Fruit fly (Drosophila melanogaster) whole organism, embryonic: ENCODE data around the gene Nxf3.

Source experiments
- ATbp ChIP-seq: fragments of 200-800 bp; sonication (Bioruptor generic); optimal IDR thresholded peaks from 2 replicates; lab custom pipeline; 2017; ENCODE audit warnings: missing biosample characterization, mild to moderate bottlenecking, missing genetic modification characterization, missing genetic modification reagents
- Atf3 ChIP-seq: fragments of 200-800 bp; sonication (Bioruptor generic); optimal IDR thresholded peaks from 3 replicates; lab custom pipeline; 2016; ENCODE audit warnings: missing biosample characterization, missing genetic modification characterization
- CG10654 ChIP-seq: fragments of 200-800 bp; sonication (Bioruptor generic); optimal IDR thresholded peaks from 2 replicates; lab custom pipeline; 2016; ENCODE audit warnings: missing biosample characterization, missing genetic modification characterization
- CG11398 ChIP-seq: fragments of 200-800 bp; sonication (Bioruptor generic); optimal IDR thresholded peaks from 2 replicates; lab custom pipeline; 2016; ENCODE audit warnings: missing biosample characterization, missing genetic modification characterization
- CG14965 ChIP-seq: fragments of 200-800 bp; sonication (Bioruptor generic); optimal IDR thresholded peaks from 2 replicates; lab custom pipeline; 2016; ENCODE audit warnings: missing biosample characterization, missing genetic modification characterization, borderline replicate concordance
- CG1529 ChIP-seq: fragments of 200-800 bp; sonication (Bioruptor generic); optimal IDR thresholded peaks from 3 replicates; lab custom pipeline; 2018; ENCODE audit warnings: missing biosample characterization, missing genetic modification characterization
- CG1647 ChIP-seq: fragments of 200-800 bp; sonication (Bioruptor generic); optimal IDR thresholded peaks from 3 replicates; lab custom pipeline; 2016; ENCODE audit warnings: missing biosample characterization, missing genetic modification characterization
- CG17912 ChIP-seq: fragments of 200-800 bp; sonication (Bioruptor generic); optimal IDR thresholded peaks from 2 replicates; lab custom pipeline; 2018; ENCODE audit warnings: missing biosample characterization, mild to moderate bottlenecking, missing genetic modification characterization
- CG18262 ChIP-seq: fragments of 200-800 bp; optimal IDR thresholded peaks from 3 replicates; lab custom pipeline; 2019; ENCODE audit warnings: missing biosample characterization, mild to moderate bottlenecking, missing genetic modification characterization, moderate library complexity
- CG1832 ChIP-seq: fragments of 200-800 bp; sonication (Bioruptor generic); optimal IDR thresholded peaks from 2 replicates; lab custom pipeline; 2017; ENCODE audit warnings: missing biosample characterization, mild to moderate bottlenecking, missing genetic modification characterization, inconsistent platforms
- CG18599 ChIP-seq: fragments of 200-800 bp; sonication (Bioruptor generic); optimal IDR thresholded peaks from 3 replicates; lab custom pipeline; 2017; ENCODE audit warnings: missing biosample characterization, missing genetic modification characterization, mild to moderate bottlenecking, moderate library complexity, missing genetic modification reagents
- CG2199 ChIP-seq: fragments of 200-800 bp; sonication (Bioruptor generic); IDR thresholded peaks from 3 replicates; pipeline ENCODE4 v1.3.6; 2022; ENCODE audit warnings: missing biosample characterization, missing genetic modification characterization
- CG30020 ChIP-seq: fragments of 200-800 bp; optimal IDR thresholded peaks from 2 replicates; lab custom pipeline; 2019; ENCODE audit warnings: missing biosample characterization, mild to moderate bottlenecking, missing genetic modification characterization, moderate library complexity
- CG30403 ChIP-seq: fragments of 200-800 bp; sonication (Bioruptor generic); optimal IDR thresholded peaks from 3 replicates; lab custom pipeline; 2016; ENCODE audit warnings: missing biosample characterization, missing genetic modification characterization
- CG31224 ChIP-seq: fragments of 200-800 bp; sonication (Bioruptor generic); IDR thresholded peaks from 2 replicates; pipeline ENCODE4 v1.3.6; 2022; ENCODE audit warnings: missing biosample characterization, missing genetic modification characterization
- CG3281 ChIP-seq: fragments of 200-800 bp; sonication (Bioruptor generic); optimal IDR thresholded peaks from 3 replicates; lab custom pipeline; 2017; ENCODE audit warnings: missing biosample characterization, mild to moderate bottlenecking, missing genetic modification characterization
- CG34422 ChIP-seq: fragments of 200-800 bp; sonication (Bioruptor generic); IDR thresholded peaks from 3 replicates; pipeline ENCODE4 v1.3.6; 2022; ENCODE audit warnings: missing biosample characterization, missing genetic modification characterization
- CG4707 ChIP-seq: fragments of 200-800 bp; sonication (Bioruptor generic); optimal IDR thresholded peaks from 2 replicates; lab custom pipeline; 2018; ENCODE audit warnings: missing biosample characterization, mild to moderate bottlenecking, missing genetic modification characterization, moderate library complexity
- CG4730 ChIP-seq: fragments of 200-800 bp; sonication (Bioruptor generic); IDR thresholded peaks from 2 replicates; pipeline ENCODE4 v1.3.6; 2022; ENCODE audit warnings: missing biosample characterization, missing genetic modification characterization
- CG6175 ChIP-seq: fragments of 200-800 bp; sonication (Bioruptor generic); IDR thresholded peaks from 3 replicates; pipeline ENCODE4 v1.3.6; 2022; ENCODE audit warnings: missing biosample characterization, missing genetic modification characterization
- CG6683 ChIP-seq: fragments of 200-800 bp; sonication (Bioruptor generic); optimal IDR thresholded peaks from 2 replicates; lab custom pipeline; 2017; ENCODE audit warnings: missing biosample characterization, mild to moderate bottlenecking, missing genetic modification characterization, missing genetic modification reagents
- CG6689 ChIP-seq: fragments of 200-800 bp; sonication (Bioruptor generic); IDR thresholded peaks from 2 replicates; pipeline ENCODE4 v1.3.6; 2022; ENCODE audit warnings: missing biosample characterization, missing genetic modification characterization
- CG6854 ChIP-seq: fragments of 200-800 bp; sonication (Bioruptor generic); optimal IDR thresholded peaks from 3 replicates; lab custom pipeline; 2017; ENCODE audit warnings: missing biosample characterization, mild to moderate bottlenecking, missing genetic modification characterization
- CG9437 ChIP-seq: fragments of 200-800 bp; sonication (Bioruptor generic); optimal IDR thresholded peaks from 2 replicates; lab custom pipeline; 2018; ENCODE audit warnings: missing biosample characterization, mild to moderate bottlenecking, missing genetic modification characterization
- CG9727 ChIP-seq: fragments of 200-800 bp; sonication (Bioruptor generic); optimal IDR thresholded peaks from 3 replicates; lab custom pipeline; 2017; ENCODE audit warnings: missing biosample characterization, mild to moderate bottlenecking, missing genetic modification characterization
- CoRest ChIP-seq: fragments of 200-800 bp; sonication (Bioruptor generic); optimal IDR thresholded peaks from 3 replicates; lab custom pipeline; 2018; ENCODE audit warnings: missing biosample characterization, mild to moderate bottlenecking, missing genetic modification characterization, moderate library complexity
- Dad ChIP-seq: fragments of 200-800 bp; sonication (Bioruptor generic); optimal IDR thresholded peaks from 3 replicates; lab custom pipeline; 2016; ENCODE audit warnings: missing biosample characterization, missing genetic modification characterization
- Ets65A ChIP-seq: fragments of 200-800 bp; sonication (Bioruptor generic); peaks from one replicate; lab custom pipeline; 2016; ENCODE audit warnings: missing biosample characterization, missing genetic modification characterization
- HHEX ChIP-seq: fragments of 200-800 bp; sonication (Bioruptor generic); optimal IDR thresholded peaks from 3 replicates; lab custom pipeline; 2017; ENCODE audit warnings: missing biosample characterization, mild to moderate bottlenecking, missing genetic modification characterization, missing genetic modification reagents
- Mad ChIP-seq: fragments of 200-800 bp; sonication (Bioruptor generic); optimal IDR thresholded peaks from 2 replicates; lab custom pipeline; 2016; ENCODE audit warnings: missing biosample characterization, missing genetic modification characterization
- Med ChIP-seq: fragments of 200-800 bp; sonication (Bioruptor generic); peaks from one replicate; lab custom pipeline; 2016; ENCODE audit warnings: missing biosample characterization, missing genetic modification characterization, mild to moderate bottlenecking, inconsistent platforms, moderate library complexity
- Myb ChIP-seq: fragments of 200-800 bp; sonication (Bioruptor generic); optimal IDR thresholded peaks from 2 replicates; lab custom pipeline; 2016; ENCODE audit warnings: missing biosample characterization, missing genetic modification characterization
- Poxn ChIP-seq: fragments of 200-800 bp; sonication (Bioruptor generic); IDR thresholded peaks from 2 replicates; pipeline ENCODE4 v1.3.6; 2022; ENCODE audit warnings: missing biosample characterization, missing genetic modification characterization
- Sox100B ChIP-seq: fragments of 200-800 bp; sonication (Bioruptor generic); optimal IDR thresholded peaks from 3 replicates; lab custom pipeline; 2018; ENCODE audit warnings: missing biosample characterization, mild to moderate bottlenecking, missing genetic modification characterization
- ash1 ChIP-seq: fragments of 200-800 bp; sonication (Bioruptor generic); optimal IDR thresholded peaks from 2 replicates; lab custom pipeline; 2018; ENCODE audit warnings: missing biosample characterization, mild to moderate bottlenecking, missing genetic modification characterization
- ato ChIP-seq: fragments of 200-800 bp; sonication (Bioruptor generic); IDR thresholded peaks from 2 replicates; pipeline ENCODE4 v1.3.6; 2022; ENCODE audit warnings: missing biosample characterization, missing genetic modification characterization; ENCODE audit not compliant: partially characterized antibody
- ci ChIP-seq: fragments of 200-800 bp; sonication (Bioruptor generic); IDR thresholded peaks from 3 replicates; pipeline ENCODE4 v1.3.6; 2022; ENCODE audit warnings: missing biosample characterization, missing genetic modification characterization
- dimm ChIP-seq: fragments of 200-800 bp; sonication (Bioruptor generic); IDR thresholded peaks from 2 replicates; pipeline ENCODE4 v1.3.6; 2022; ENCODE audit warnings: missing biosample characterization, missing genetic modification characterization
- en ChIP-seq: fragments of 200-800 bp; sonication (Bioruptor generic); optimal IDR thresholded peaks from 2 replicates; lab custom pipeline; 2016; ENCODE audit warnings: missing biosample characterization, missing genetic modification characterization
- exex ChIP-seq: fragments of 200-800 bp; sonication (Bioruptor generic); optimal IDR thresholded peaks from 4 replicates; lab custom pipeline; 2018; ENCODE audit warnings: missing biosample characterization, mild to moderate bottlenecking, missing genetic modification characterization, moderate library complexity
- fd102C ChIP-seq: fragments of 200-800 bp; sonication (Bioruptor generic); optimal IDR thresholded peaks from 2 replicates; lab custom pipeline; 2018; ENCODE audit warnings: missing biosample characterization, mild to moderate bottlenecking, missing genetic modification characterization, moderate library complexity
- gem ChIP-seq: fragments of 200-800 bp; sonication (Bioruptor generic); optimal IDR thresholded peaks from 2 replicates; lab custom pipeline; 2019; ENCODE audit warnings: missing biosample characterization, mild to moderate bottlenecking, missing genetic modification characterization, moderate library complexity
- hkb ChIP-seq, 2 experiments: fragments of 200-800 bp in 1 of 2; fragments of >200 bp in 1 of 2; sonication (Bioruptor generic) in 1 of 2; IDR thresholded peaks in 1 of 2; optimal IDR thresholded peaks in 1 of 2; 2 replicates each; pipeline versions ENCODE4 v1.3.6 to Lab custom; 2017 to 2022; ENCODE audit warnings: missing biosample characterization in 1 of 2, missing genetic modification characterization in 1 of 2
- nau ChIP-seq: fragments of 200-800 bp; sonication (Bioruptor generic); optimal IDR thresholded peaks from 3 replicates; lab custom pipeline; 2017; ENCODE audit warnings: missing biosample characterization, mild to moderate bottlenecking, missing genetic modification characterization, missing genetic modification reagents
- pnt ChIP-seq: fragments of 200-800 bp; sonication (Bioruptor generic); optimal IDR thresholded peaks from 3 replicates; lab custom pipeline; 2016; ENCODE audit warnings: missing biosample characterization, missing genetic modification characterization
- psq ChIP-seq: fragments of 200-800 bp; sonication (Bioruptor generic); optimal IDR thresholded peaks from 2 replicates; lab custom pipeline; 2017; ENCODE audit warnings: missing biosample characterization, missing genetic modification characterization
- repo ChIP-seq: fragments of 200-800 bp; sonication (Bioruptor generic); optimal IDR thresholded peaks from 2 replicates; lab custom pipeline; 2016; ENCODE audit warnings: missing biosample characterization, missing genetic modification characterization
- salm ChIP-seq: fragments of 200-800 bp; sonication (Bioruptor generic); optimal IDR thresholded peaks from 2 replicates; lab custom pipeline; 2018; ENCODE audit warnings: missing biosample characterization, mild to moderate bottlenecking, missing genetic modification characterization
- sens-2 ChIP-seq: fragments of 200-800 bp; sonication (Bioruptor generic); IDR thresholded peaks from 2 replicates; pipeline ENCODE4 v1.3.6; 2022; ENCODE audit warnings: missing biosample characterization, missing genetic modification characterization
- zf30C ChIP-seq: fragments of 200-800 bp; sonication (Bioruptor generic); optimal IDR thresholded peaks from 3 replicates; lab custom pipeline; 2018; ENCODE audit warnings: missing biosample characterization, mild to moderate bottlenecking, missing genetic modification characterization

Nxf3 gene

dm6 chr3L:13949440-13950066, 15.4 kb upstream of the Nxf3 start (continued):
- TF ChIP-seq repo (no peak), CG14965 (GFP tag; lab: Kevin White, UChicago) (no peak), exex (tag; lab: Kevin White, UChicago) (no peak), Myb (GFP tag; lab: Kevin White, UChicago) (no peak), CG17912 (GFP tag; lab: Kevin White, UChicago) (no peak), CG2199 (GFP tag; lab: Robert Waterston, UW) (peak; percentile 84; the same call in 2 of the 3 replicates), CG1529 (GFP tag; lab: Kevin White, UChicago) (no peak), zf30C (GFP tag; lab: Kevin White, UChicago) (no peak), Med (peak; percentile 60), HHEX (GFP tag; lab: Kevin White, UChicago) (no peak), ATbp (GFP tag; lab: Kevin White, UChicago) (no peak), pnt (GFP tag; lab: Kevin White, UChicago) (no peak), hkb (optimal IDR thresholded peaks at IDR 0.05; lab: Kevin White, UChicago) (no peak), hkb (GFP tag; IDR thresholded peaks at IDR 0.05; lab: Robert Waterston, UW) (peak; percentile 24; the same call in 1 of the 2 replicates), CG6683 (GFP tag; lab: Kevin White, UChicago) (no peak), ato (no peak), psq (GFP tag; lab: Kevin White, UChicago) (no peak), CG6854 (GFP tag; lab: Kevin White, UChicago) (no peak), CG1832 (peak; percentile 90), CG18599 (GFP tag; lab: Kevin White, UChicago) (no peak), ci (GFP tag; lab: Robert Waterston, UW) (0 out of 3 replicates have a peak, but pooled peaks have one; percentile 51), CG9437 (GFP tag; lab: Kevin White, UChicago) (no peak), CG6175 (GFP tag; lab: Robert Waterston, UW) (no peak), CG4730 (GFP tag; lab: Robert Waterston, UW) (0 out of 2 replicates have a peak, but pooled peaks have one; percentile 26), CG34422 (GFP tag; lab: Robert Waterston, UW) (0 out of 3 replicates have a peak, but pooled peaks have one; percentile 33), CG11398 (GFP tag; lab: Kevin White, UChicago) (no peak), Atf3 (GFP tag; lab: Kevin White, UChicago) (no peak), CG4707 (GFP tag; lab: Kevin White, UChicago) (no peak), Ets65A (GFP tag; lab: Kevin White, UChicago) (peak; percentile 79), nau (no peak), dimm (GFP tag; lab: Robert Waterston, UW) (no peak), gem (peak; percentile 11), Sox100B (GFP tag; lab: Kevin White, UChicago) (no peak), fd102C (GFP tag; lab: Kevin White, UChicago) (no peak), en (GFP tag; lab: Kevin White, UChicago) (no peak), Dad (no peak), Mad (GFP tag; lab: Kevin White, UChicago) (no peak), Poxn (no peak), CG18262 (tag; lab: Kevin White, UChicago) (no peak), CG10654 (no peak), CG30403 (GFP tag; lab: Kevin White, UChicago) (no peak), CoRest (tag; lab: Kevin White, UChicago) (no peak), CG31224 (GFP tag; lab: Robert Waterston, UW) (no peak), ash1 (GFP tag; lab: Kevin White, UChicago) (no peak), CG3281 (no peak), CG30020 (no peak), sens-2 (GFP tag; lab: Robert Waterston, UW) (no peak), CG1647 (no peak), CG9727 (GFP tag; lab: Kevin White, UChicago) (peak; percentile 31), CG6689 (GFP tag; lab: Robert Waterston, UW) (no peak), salm (no peak)
